Fruit fly (Drosophila melanogaster) whole organism, embryonic: ENCODE measurements around the gene PGRP-LF.

Experiments used
- Atf6 ChIP-seq: fragments of 200-800 bp; sonication (Bioruptor generic); IDR thresholded peaks from 2 replicates; pipeline ENCODE4 v1.3.6; 2022; ENCODE audit warnings: missing biosample characterization, missing genetic modification characterization
- Bteb2 ChIP-seq: fragments of 200-800 bp; sonication (Bioruptor generic); optimal IDR thresholded peaks from 2 replicates; lab custom pipeline; 2016; ENCODE audit warnings: missing biosample characterization, missing genetic modification characterization
- CG10959 ChIP-seq: fragments of 200-800 bp; sonication (Bioruptor generic); IDR thresholded peaks from 2 replicates; pipeline ENCODE4 v1.3.6; 2022; ENCODE audit warnings: missing biosample characterization, missing genetic modification characterization
- CG11504 ChIP-seq: fragments of 200-800 bp; sonication (Bioruptor generic); optimal IDR thresholded peaks from 3 replicates; lab custom pipeline; 2019; ENCODE audit warnings: missing biosample characterization, mild to moderate bottlenecking, missing genetic modification characterization, moderate library complexity
- CG12219 ChIP-seq: fragments of 200-800 bp; sonication (Bioruptor generic); optimal IDR thresholded peaks from 3 replicates; lab custom pipeline; 2018; ENCODE audit warnings: missing biosample characterization, mild to moderate bottlenecking, missing genetic modification characterization
- CG13287 ChIP-seq: fragments of 200-800 bp; sonication (Bioruptor generic); IDR thresholded peaks from 2 replicates; pipeline ENCODE4 v1.3.6; 2022; ENCODE audit warnings: missing biosample characterization, missing genetic modification characterization; ENCODE audit not compliant: partially characterized antibody
- CG15696 ChIP-seq: fragments of 200-800 bp; sonication (Bioruptor generic); optimal IDR thresholded peaks from 2 replicates; lab custom pipeline; 2019; ENCODE audit warnings: missing biosample characterization, mild to moderate bottlenecking, missing genetic modification characterization, moderate library complexity
- CG1602 ChIP-seq: fragments of 200-800 bp; sonication (Bioruptor generic); optimal IDR thresholded peaks from 3 replicates; lab custom pipeline; 2016; ENCODE audit warnings: missing biosample characterization, missing genetic modification characterization
- CG18599 ChIP-seq: fragments of 200-800 bp; sonication (Bioruptor generic); optimal IDR thresholded peaks from 3 replicates; lab custom pipeline; 2017; ENCODE audit warnings: missing biosample characterization, missing genetic modification characterization, mild to moderate bottlenecking, moderate library complexity, missing genetic modification reagents
- CG2712 ChIP-seq: fragments of 200-800 bp; optimal IDR thresholded peaks from 3 replicates; lab custom pipeline; 2019; ENCODE audit warnings: missing biosample characterization, mild to moderate bottlenecking, missing genetic modification characterization, moderate library complexity
- CG3281 ChIP-seq: fragments of 200-800 bp; sonication (Bioruptor generic); optimal IDR thresholded peaks from 3 replicates; lab custom pipeline; 2017; ENCODE audit warnings: missing biosample characterization, mild to moderate bottlenecking, missing genetic modification characterization
- CG3726 ChIP-seq: fragments of 200-800 bp; sonication (Bioruptor generic); IDR thresholded peaks from 3 replicates; pipeline ENCODE4, ENCODE4 v1.3.6; 2022; ENCODE audit warnings: missing biosample characterization, missing genetic modification characterization
- CG42726 ChIP-seq: fragments of 200-800 bp; sonication (Bioruptor generic); IDR thresholded peaks from 2 replicates; pipeline ENCODE4 v1.3.6; 2022; ENCODE audit warnings: missing biosample characterization, missing genetic modification characterization; ENCODE audit not compliant: partially characterized antibody
- CG7556 ChIP-seq: fragments of 200-800 bp; sonication (Bioruptor generic); optimal IDR thresholded peaks from 2 replicates; lab custom pipeline; 2017; ENCODE audit warnings: missing biosample characterization, mild to moderate bottlenecking, missing genetic modification characterization
- CG9817 ChIP-seq: fragments of 200-800 bp; sonication (Bioruptor generic); optimal IDR thresholded peaks from 2 replicates; lab custom pipeline; 2018; ENCODE audit warnings: missing biosample characterization, mild to moderate bottlenecking, missing genetic modification characterization, moderate library complexity
- D19B ChIP-seq: fragments of 200-800 bp; sonication (Bioruptor generic); optimal IDR thresholded peaks from 2 replicates; lab custom pipeline; 2017; ENCODE audit warnings: missing biosample characterization, mild to moderate bottlenecking, missing genetic modification characterization
- Dbx ChIP-seq: fragments of 200-800 bp; sonication (Bioruptor generic); IDR thresholded peaks from 3 replicates; pipeline ENCODE4 v1.3.6; 2022; ENCODE audit warnings: missing biosample characterization, missing genetic modification characterization
- H2.0 ChIP-seq: fragments of 200-800 bp; sonication (Bioruptor generic); IDR thresholded peaks from 2 replicates; pipeline ENCODE4 v1.3.6; 2022; ENCODE audit warnings: missing biosample characterization, missing genetic modification characterization
- Jarid2 ChIP-seq: fragments of 200-800 bp; sonication (Bioruptor generic); optimal IDR thresholded peaks from 3 replicates; lab custom pipeline; 2017; ENCODE audit warnings: mild to moderate bottlenecking, missing biosample characterization, missing genetic modification reagents, missing genetic modification characterization
- MBD-R2 ChIP-seq: fragments of 200-800 bp; sonication (Bioruptor generic); IDR thresholded peaks from 2 replicates; pipeline ENCODE4 v1.3.6; 2022; ENCODE audit warnings: missing biosample characterization, missing genetic modification characterization
- Nf-YC ChIP-seq: fragments of 200-800 bp; optimal IDR thresholded peaks from 3 replicates; lab custom pipeline; 2019; ENCODE audit warnings: missing biosample characterization, mild to moderate bottlenecking, missing genetic modification characterization, moderate library complexity
- Pdp1 ChIP-seq, 2 experiments: fragments of 200-800 bp; sonication (Bioruptor generic); optimal IDR thresholded peaks; 3 replicates each; lab custom pipeline; 2016; ENCODE audit warnings: missing biosample characterization in 2 of 2, missing genetic modification characterization in 2 of 2, mild to moderate bottlenecking in 1 of 2, moderate library complexity in 1 of 2
- Rx ChIP-seq: fragments of 200-800 bp; sonication (Bioruptor generic); IDR thresholded peaks from 2 replicates; pipeline ENCODE4 v1.3.6; 2022; ENCODE audit warnings: missing biosample characterization, missing genetic modification characterization
- Spps ChIP-seq: fragments of 200-800 bp; sonication (Bioruptor generic); optimal IDR thresholded peaks from 2 replicates; lab custom pipeline; 2018; ENCODE audit warnings: missing biosample characterization, mild to moderate bottlenecking, missing genetic modification characterization
- Ssrp ChIP-seq: fragments of 200-800 bp; sonication (Bioruptor generic); optimal IDR thresholded peaks from 2 replicates; lab custom pipeline; 2018; ENCODE audit warnings: missing biosample characterization, mild to moderate bottlenecking, missing genetic modification characterization, moderate library complexity
- Usf ChIP-seq: fragments of 200-800 bp; sonication (Bioruptor generic); optimal IDR thresholded peaks from 2 replicates; lab custom pipeline; 2017; ENCODE audit warnings: missing genotype, missing biosample characterization, missing genetic modification characterization
- br ChIP-seq: fragments of >200 bp; optimal IDR thresholded peaks from 2 replicates; lab custom pipeline; 2017
- bsh ChIP-seq, 2 experiments: fragments of 200-800 bp; sonication (Bioruptor generic); optimal IDR thresholded peaks; 2 replicates each; lab custom pipeline; 2017 to 2018; ENCODE audit warnings: mild to moderate bottlenecking in 2 of 2, missing biosample characterization in 2 of 2, missing genetic modification characterization in 2 of 2, moderate library complexity in 1 of 2
- chm ChIP-seq: fragments of 200-800 bp; sonication (Bioruptor generic); IDR thresholded peaks from 2 replicates; pipeline ENCODE4 v1.3.6; 2022; ENCODE audit warnings: missing biosample characterization, missing genetic modification characterization
- fd64A ChIP-seq: fragments of 200-800 bp; sonication (Bioruptor generic); optimal IDR thresholded peaks from 3 replicates; lab custom pipeline; 2018; ENCODE audit warnings: missing biosample characterization, mild to moderate bottlenecking, missing genetic modification characterization
- ham ChIP-seq: fragments of 200-800 bp; sonication (Bioruptor generic); IDR thresholded peaks from 2 replicates; pipeline ENCODE4 v1.3.6; 2022; ENCODE audit warnings: missing biosample characterization, missing genetic modification characterization
- ind ChIP-seq: fragments of 200-800 bp; sonication (Bioruptor generic); optimal IDR thresholded peaks from 3 replicates; lab custom pipeline; 2016; ENCODE audit warnings: missing biosample characterization, missing genetic modification characterization
- jigr1 ChIP-seq: fragments of 200-800 bp; sonication (Bioruptor generic); IDR thresholded peaks from 3 replicates; pipeline ENCODE4 v1.3.6; 2022; ENCODE audit warnings: missing biosample characterization, missing genetic modification characterization
- kni ChIP-seq: fragments of 200-800 bp; sonication (Bioruptor generic); optimal IDR thresholded peaks from 3 replicates; lab custom pipeline; 2017; ENCODE audit warnings: mild to moderate bottlenecking, missing biosample characterization, missing genetic modification reagents, missing genetic modification characterization
- maf-S ChIP-seq: fragments of 200-800 bp; sonication (Bioruptor generic); optimal IDR thresholded peaks from 2 replicates; lab custom pipeline; 2016; ENCODE audit warnings: missing biosample characterization, missing genetic modification characterization
- odd ChIP-seq: fragments of 200-800 bp; sonication (Bioruptor generic); optimal IDR thresholded peaks from 2 replicates; lab custom pipeline; 2017; ENCODE audit warnings: missing biosample characterization, mild to moderate bottlenecking, missing genetic modification characterization
- onecut ChIP-seq: fragments of 200-800 bp; sonication (Bioruptor generic); IDR thresholded peaks from 2 replicates; pipeline ENCODE4 v1.3.6; 2022; ENCODE audit warnings: missing biosample characterization, missing genetic modification characterization
- p53 ChIP-seq: fragments of 200-800 bp; sonication (Bioruptor generic); optimal IDR thresholded peaks from 2 replicates; lab custom pipeline; 2016; ENCODE audit warnings: missing biosample characterization, missing genetic modification characterization
- sc ChIP-seq, 3 experiments: fragments of >200 bp in 2 of 3; fragments of 200-800 bp in 1 of 3; sonication (Bioruptor generic) in 1 of 3; optimal IDR thresholded peaks; 2 replicates in 2 of 3; 3 replicates in 1 of 3; lab custom pipeline; 2017; ENCODE audit warnings: mild to moderate bottlenecking in 1 of 3, missing biosample characterization in 1 of 3, missing genetic modification characterization in 1 of 3, missing genetic modification reagents in 1 of 3
- seq ChIP-seq: fragments of 200-800 bp; sonication (Bioruptor generic); IDR thresholded peaks from 2 replicates; pipeline ENCODE4 v1.3.6; 2022; ENCODE audit warnings: missing biosample characterization, missing genetic modification characterization
- so ChIP-seq: fragments of 200-800 bp; sonication (Bioruptor generic); IDR thresholded peaks from 3 replicates; pipeline ENCODE4 v1.3.6; 2022; ENCODE audit warnings: missing biosample characterization, missing genetic modification characterization
- tio ChIP-seq: fragments of 200-800 bp; sonication (Bioruptor generic); optimal IDR thresholded peaks from 2 replicates; lab custom pipeline; 2017; ENCODE audit warnings: missing biosample characterization, missing genetic modification characterization, inconsistent platforms
- tna ChIP-seq: fragments of 200-800 bp; sonication (Bioruptor generic); IDR thresholded peaks from 2 replicates; pipeline ENCODE4 v1.3.6; 2022; ENCODE audit warnings: missing biosample characterization, missing genetic modification characterization; ENCODE audit not compliant: partially characterized antibody
- toy ChIP-seq: fragments of 200-800 bp; sonication (Bioruptor generic); IDR thresholded peaks from 2 replicates; pipeline ENCODE4 v1.3.6; 2022; ENCODE audit warnings: missing biosample characterization, missing genetic modification characterization
- ttk ChIP-seq: fragments of 200-800 bp; sonication (Bioruptor generic); IDR thresholded peaks from 2 replicates; pipeline ENCODE4 v2.1.2; 2022; ENCODE audit warnings: missing biosample characterization, missing genetic modification characterization
- tx ChIP-seq: fragments of 200-800 bp; sonication (Bioruptor generic); optimal IDR thresholded peaks from 2 replicates; lab custom pipeline; 2016; ENCODE audit warnings: missing biosample characterization, missing genetic modification characterization
- zen2 ChIP-seq: fragments of 200-800 bp; sonication (Bioruptor generic); IDR thresholded peaks from 3 replicates; pipeline ENCODE4 v1.3.6; 2022; ENCODE audit warnings: missing biosample characterization, missing genetic modification characterization; ENCODE audit not compliant: partially characterized antibody
- zf30C ChIP-seq: fragments of 200-800 bp; sonication (Bioruptor generic); optimal IDR thresholded peaks from 3 replicates; lab custom pipeline; 2018; ENCODE audit warnings: missing biosample characterization, mild to moderate bottlenecking, missing genetic modification characterization
- zfh1 ChIP-seq: fragments of 200-800 bp; sonication (Bioruptor generic); IDR thresholded peaks from 3 replicates; pipeline ENCODE4 v1.3.6; 2022; ENCODE audit warnings: missing biosample characterization, missing genetic modification characterization
- zfh2 ChIP-seq: fragments of 200-800 bp; sonication (Bioruptor generic); optimal IDR thresholded peaks from 2 replicates; lab custom pipeline; 2016; ENCODE audit warnings: missing biosample characterization, missing genetic modification characterization

The PGRP-LF gene

DNA sequence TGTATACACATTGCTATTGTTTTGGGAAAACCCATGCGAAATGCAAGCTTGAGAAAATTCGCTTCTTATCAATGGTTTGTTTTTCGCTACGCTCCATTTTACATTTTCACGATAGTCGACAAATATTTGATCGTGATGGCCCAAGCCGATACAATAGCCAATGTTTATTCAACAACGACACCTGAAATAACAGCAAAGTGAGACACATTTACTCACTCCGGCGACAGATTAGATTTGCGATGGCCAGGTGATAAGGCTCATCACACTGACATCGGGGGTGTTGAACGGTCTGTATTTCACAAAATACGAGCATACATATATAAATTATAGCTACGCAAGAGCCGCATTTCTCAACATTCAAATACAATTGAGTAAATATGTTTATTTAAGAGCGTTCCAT, 47.7 kb downstream of the PGRP-LF start (continued):
- TF ChIP-seq tna (GFP tag; lab: Robert Waterston, UW) = no peak
- peak; percentile 83; the same call in 2 of the 3 replicates for TF ChIP-seq Dbx (GFP tag; lab: Robert Waterston, UW)
- TF ChIP-seq tio (GFP tag; lab: Kevin White, UChicago) = no peak
- peak; percentile 91 for TF ChIP-seq CG3281 (GFP tag; lab: Kevin White, UChicago)
- peak; percentile 82 for TF ChIP-seq fd64A (GFP tag; lab: Kevin White, UChicago)
- TF ChIP-seq Pdp1 (GFP tag; optimal IDR thresholded peaks at IDR 0.05; lab: Kevin White, UChicago) = peak; percentile 17 to 24
- TF ChIP-seq Nf-YC (tag; lab: Kevin White, UChicago) = peak; percentile 22
- TF ChIP-seq Rx (GFP tag; lab: Robert Waterston, UW) = no peak
- TF ChIP-seq Jarid2 (GFP tag; lab: Kevin White, UChicago) = peak; percentile 50
- TF ChIP-seq ham (GFP tag; lab: Robert Waterston, UW) = peak; percentile 31; the same call in 1 of the 2 replicates
- peak; percentile 59 for TF ChIP-seq D19B (GFP tag; lab: Kevin White, UChicago)
- peak; percentile 55; the same call in 2 of the 3 replicates for TF ChIP-seq so (GFP tag; lab: Robert Waterston, UW)
- no peak for TF ChIP-seq tx (GFP tag; lab: Kevin White, UChicago)
- TF ChIP-seq kni (GFP tag; lab: Kevin White, UChicago) = peak; percentile 26
- no peak for TF ChIP-seq ttk (GFP tag; lab: Robert Waterston, UW)
- TF ChIP-seq CG3726 (GFP tag; lab: Robert Waterston, UW) = peak; percentile 5; the same call in 1 of the 3 replicates
- TF ChIP-seq onecut (GFP tag; lab: Robert Waterston, UW) = peak; percentile 63
- no peak for TF ChIP-seq zen2 (GFP tag; lab: Robert Waterston, UW)
- TF ChIP-seq CG18599 (GFP tag; lab: Kevin White, UChicago) = peak; percentile 96
- peak; percentile 41 for TF ChIP-seq Spps (tag; lab: Kevin White, UChicago)
- TF ChIP-seq CG2712 (tag; lab: Kevin White, UChicago) = peak; percentile 47
- peak; percentile 66 for TF ChIP-seq CG15696 (tag; lab: Kevin White, UChicago)
- no peak for TF ChIP-seq Ssrp (tag; lab: Kevin White, UChicago)
- peak; percentile 49; the same call in 1 of the 2 replicates for TF ChIP-seq toy
- peak; percentile 35; the same call in 1 of the 2 replicates for TF ChIP-seq seq
- peak; percentile 30 for TF ChIP-seq CG12219 (GFP tag; lab: Kevin White, UChicago)
- TF ChIP-seq br (lab: Kevin White, UChicago) = no peak
- peak; percentile 47 for TF ChIP-seq odd (GFP tag; lab: Kevin White, UChicago)
- no peak for TF ChIP-seq jigr1 (GFP tag; lab: Robert Waterston, UW)
- peak; percentile 32; the same call in 1 of the 2 replicates for TF ChIP-seq CG10959 (GFP tag; lab: Robert Waterston, UW)
- peak; percentile 51; the same call in 1 of the 2 replicates for TF ChIP-seq MBD-R2 (GFP tag; lab: Robert Waterston, UW)
- no peak for TF ChIP-seq CG1602
- no peak for TF ChIP-seq H2.0 (GFP tag; lab: Robert Waterston, UW)
- no peak for TF ChIP-seq p53 (GFP tag; lab: Kevin White, UChicago)
- TF ChIP-seq CG42726 (GFP tag; lab: Robert Waterston, UW) = no peak
- TF ChIP-seq Bteb2 = peak; percentile 3
- TF ChIP-seq ind (GFP tag; lab: Kevin White, UChicago) = no peak
- peak; percentile 35 for TF ChIP-seq CG9817 (tag; lab: Kevin White, UChicago)
- TF ChIP-seq Usf (GFP tag; lab: Kevin White, UChicago) = no peak
- peak; percentile 16 for TF ChIP-seq zfh2 (GFP tag; lab: Kevin White, UChicago)
- peak; percentile 43 for TF ChIP-seq CG11504 (tag; lab: Kevin White, UChicago)
- peak; percentile 24 for TF ChIP-seq maf-S (GFP tag; lab: Kevin White, UChicago)
- TF ChIP-seq zfh1 (GFP tag; lab: Robert Waterston, UW) = peak; percentile 59; the same call in 2 of the 3 replicates
- peak in 1 of 2 experiments; percentile 4 for TF ChIP-seq bsh (GFP tag; optimal IDR thresholded peaks at IDR 0.05; lab: Kevin White, UChicago)
- TF ChIP-seq chm (GFP tag; lab: Robert Waterston, UW) = peak; percentile 56
- TF ChIP-seq sc (optimal IDR thresholded peaks at IDR 0.05; lab: Kevin White, UChicago) = no peak
- TF ChIP-seq sc (GFP tag; optimal IDR thresholded peaks at IDR 0.05; lab: Kevin White, UChicago) = peak; percentile 28
- no peak for TF ChIP-seq CG13287 (GFP tag; lab: Robert Waterston, UW)
- no peak for TF ChIP-seq zf30C (GFP tag; lab: Kevin White, UChicago)
- TF ChIP-seq CG7556 (GFP tag; lab: Kevin White, UChicago) = peak; percentile 67
- TF ChIP-seq Atf6 (GFP tag; lab: Robert Waterston, UW) = peak; percentile 77
